Fruit fly (Drosophila melanogaster) whole organism: ENCODE results near the gene Sgt1.

ENCODE experiments used
- Dll ChIP-seq: fragments of >200 bp; optimal IDR thresholded peaks from 2 replicates; lab custom pipeline; 2017
- EcR ChIP-seq, 2 experiments: fragments of >200 bp; optimal IDR thresholded peaks; 2 replicates each; lab custom pipeline; 2017; ENCODE audit warnings: missing biosample characterization in 2 of 2, missing genetic modification characterization in 2 of 2, missing genetic modification reagents in 2 of 2
- psq ChIP-seq: fragments of >200 bp; optimal IDR thresholded peaks from 2 replicates; lab custom pipeline; 2017
- usp ChIP-seq: fragments of >200 bp; optimal IDR thresholded peaks from 2 replicates; lab custom pipeline; 2017; ENCODE audit warnings: missing biosample characterization, missing genetic modification characterization, mixed read lengths

DNA sequence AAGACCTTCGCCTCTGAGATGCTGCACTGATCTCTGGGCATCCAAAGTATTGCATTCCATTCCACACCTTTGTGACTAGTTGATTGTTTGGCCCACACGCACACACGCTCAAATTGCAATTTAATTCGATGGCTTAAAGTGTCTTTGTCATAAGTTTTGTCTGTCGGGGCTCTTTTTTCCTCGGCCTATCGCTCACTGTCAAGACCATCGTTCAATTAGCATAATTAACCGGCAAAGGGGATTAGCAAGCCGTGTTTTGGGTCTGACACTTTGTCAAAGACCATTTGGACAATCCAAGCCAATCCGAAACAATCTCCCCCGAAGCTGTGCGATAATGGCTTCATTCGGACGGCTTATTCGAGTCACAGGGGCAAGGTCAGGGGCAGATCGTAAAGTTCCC lies 50.7 kb downstream of the Sgt1 start:
- TF ChIP-seq EcR (GFP tag; optimal IDR thresholded peaks at IDR 0.05; lab: Kevin White, UChicago) (no peak), Dll (no peak), usp (GFP tag; lab: Kevin White, UChicago) (no peak), psq (no peak)
